Fruit fly (Drosophila melanogaster): ENCODE measurements around the gene xmas.

xmas gene

dm6 chrX:17183486-17183885, 24.4 kb upstream of the xmas start:
- TF ChIP-seq Myc (optimal IDR thresholded peaks at IDR 0.05): no peak
- TF ChIP-seq dl (GFP tag; optimal IDR thresholded peaks at IDR 0.05; ENCODE audit: insufficient read depth in 1 of 2, partially characterized antibody in 2 of 2): no peak
- TF ChIP-seq Hnf4 (GFP tag; optimal IDR thresholded peaks at IDR 0.05): no peak
- TF ChIP-seq CG9705 (GFP tag; optimal IDR thresholded peaks at IDR 0.05): no peak
- no peak for TF ChIP-seq rgr (GFP tag; optimal IDR thresholded peaks at IDR 0.05)
- no peak for TF ChIP-seq Sp1 (GFP tag; optimal IDR thresholded peaks at IDR 0.05)
- peak; percentile 61 for TF ChIP-seq Hr83 (GFP tag; optimal IDR thresholded peaks at IDR 0.05; ENCODE audit: poor library complexity, severe bottlenecking)
- TF ChIP-seq br (GFP tag; optimal IDR thresholded peaks at IDR 0.05): no peak

- TF ChIP-seq Dfd (GFP tag; optimal IDR thresholded peaks at IDR 0.05) (peak; percentile 75), Vsx2 (GFP tag; optimal IDR thresholded peaks at IDR 0.05; ENCODE audit: partially characterized antibody) (no peak), Hr83 (GFP tag; optimal IDR thresholded peaks at IDR 0.05; ENCODE audit: poor library complexity, severe bottlenecking) (no peak), HLH106 (tag; optimal IDR thresholded peaks at IDR 0.05) (peak; percentile 45), Rel (GFP tag; optimal IDR thresholded peaks at IDR 0.05) (no peak), Rel (tag; optimal IDR thresholded peaks at IDR 0.05) (no peak), dmrt93B (GFP tag; optimal IDR thresholded peaks at IDR 0.05) (no peak), dsf (GFP tag; optimal IDR thresholded peaks at IDR 0.05; ENCODE audit: borderline replicate concordance) (no peak), usp (GFP tag; optimal IDR thresholded peaks at IDR 0.05) (no peak), jim (GFP tag; optimal IDR thresholded peaks at IDR 0.05) (no peak), pan (optimal IDR thresholded peaks at IDR 0.05) (no peak), sage (GFP tag; optimal IDR thresholded peaks at IDR 0.05) (no peak), Hnf4 (GFP tag; optimal IDR thresholded peaks at IDR 0.05) (no peak), Myc (optimal IDR thresholded peaks at IDR 0.05) (no peak), CG9705 (GFP tag; optimal IDR thresholded peaks at IDR 0.05) (no peak), Dif (GFP tag; optimal IDR thresholded peaks at IDR 0.05; ENCODE audit: partially characterized antibody) (no peak), Hr78 (GFP tag; optimal IDR thresholded peaks at IDR 0.05) (no peak), brk (GFP tag; optimal IDR thresholded peaks at IDR 0.05) (no peak), br (GFP tag; optimal IDR thresholded peaks at IDR 0.05) (no peak), ey (GFP tag; optimal IDR thresholded peaks at IDR 0.05) (no peak), CG32264 (GFP tag; optimal IDR thresholded peaks at IDR 0.05) (no peak), Jra (GFP tag; optimal IDR thresholded peaks at IDR 0.05) (no peak), Mio (GFP tag; optimal IDR thresholded peaks at IDR 0.05) (no peak), N (GFP tag; optimal IDR thresholded peaks at IDR 0.05) (no peak), GATAd (GFP tag; optimal IDR thresholded peaks at IDR 0.05) (no peak), sv (GFP tag; optimal IDR thresholded peaks at IDR 0.05) (no peak), psq (GFP tag; optimal IDR thresholded peaks at IDR 0.05) (peak; percentile 23), CrebA (GFP tag; optimal IDR thresholded peaks at IDR 0.05; ENCODE audit: borderline replicate concordance) (no peak), tai (GFP tag; optimal IDR thresholded peaks at IDR 0.05) (no peak), lola (GFP tag; optimal IDR thresholded peaks at IDR 0.05) (no peak), foxo (GFP tag; optimal IDR thresholded peaks at IDR 0.05) (peak in 1 of 2 experiments; percentile 14), Abd-B (GFP tag; optimal IDR thresholded peaks at IDR 0.05) (no peak), woc (GFP tag; optimal IDR thresholded peaks at IDR 0.05) (no peak), fru (GFP tag; optimal IDR thresholded peaks at IDR 0.05) (no peak), OdsH (GFP tag; optimal IDR thresholded peaks at IDR 0.05) (peak; percentile 26), rgr (GFP tag; optimal IDR thresholded peaks at IDR 0.05) (peak; percentile 9), Sp1 (GFP tag; optimal IDR thresholded peaks at IDR 0.05) (peak; percentile 46), h (GFP tag; optimal IDR thresholded peaks at IDR 0.05) (no peak), dl (GFP tag; optimal IDR thresholded peaks at IDR 0.05; ENCODE audit: insufficient read depth in 1 of 2, partially characterized antibody in 2 of 2) (no peak)
These were observed 22.4 kb upstream of the xmas start for dm6 chrX:17181264-17182198.

Data from whole organism, wandering third instar larva.